Fruit fly (Drosophila melanogaster) whole organism, embryonic: ENCODE results near the gene Andorra.

Source experiments
- Atf3 ChIP-seq: fragments of 200-800 bp; sonication (Bioruptor generic); optimal IDR thresholded peaks from 3 replicates; lab custom pipeline; 2016; ENCODE audit warnings: missing biosample characterization, missing genetic modification characterization
- Atf6 ChIP-seq: fragments of 200-800 bp; sonication (Bioruptor generic); IDR thresholded peaks from 2 replicates; pipeline ENCODE4 v1.3.6; 2022; ENCODE audit warnings: missing biosample characterization, missing genetic modification characterization
- BtbVII ChIP-seq: fragments of 200-800 bp; sonication (Bioruptor generic); optimal IDR thresholded peaks from 3 replicates; lab custom pipeline; 2017; ENCODE audit warnings: missing biosample characterization, mild to moderate bottlenecking, missing genetic modification characterization
- CG10274 ChIP-seq: fragments of 200-800 bp; sonication (Bioruptor generic); optimal IDR thresholded peaks from 3 replicates; lab custom pipeline; 2017; ENCODE audit warnings: missing biosample characterization, mild to moderate bottlenecking, missing genetic modification characterization
- CG11456 ChIP-seq: fragments of 200-800 bp; sonication (Bioruptor generic); IDR thresholded peaks from 3 replicates; pipeline ENCODE4 v1.3.6; 2022; ENCODE audit warnings: missing biosample characterization, missing genetic modification characterization
- CG11504 ChIP-seq: fragments of 200-800 bp; sonication (Bioruptor generic); optimal IDR thresholded peaks from 3 replicates; lab custom pipeline; 2019; ENCODE audit warnings: missing biosample characterization, mild to moderate bottlenecking, missing genetic modification characterization, moderate library complexity
- CG11723 ChIP-seq: fragments of 200-800 bp; sonication (Bioruptor generic); optimal IDR thresholded peaks from 2 replicates; lab custom pipeline; 2017; ENCODE audit warnings: missing biosample characterization, mild to moderate bottlenecking, missing genetic modification characterization
- CG1233 ChIP-seq: fragments of 200-800 bp; sonication (Bioruptor generic); optimal IDR thresholded peaks from 4 replicates; lab custom pipeline; 2018; ENCODE audit warnings: missing biosample characterization, mild to moderate bottlenecking, missing genetic modification characterization
- CG14965 ChIP-seq: fragments of 200-800 bp; sonication (Bioruptor generic); optimal IDR thresholded peaks from 2 replicates; lab custom pipeline; 2016; ENCODE audit warnings: missing biosample characterization, missing genetic modification characterization, borderline replicate concordance
- CG15601 ChIP-seq: fragments of 200-800 bp; sonication (Bioruptor generic); optimal IDR thresholded peaks from 3 replicates; lab custom pipeline; 2019; ENCODE audit warnings: missing biosample characterization, mild to moderate bottlenecking, missing genetic modification characterization, moderate library complexity
- CG15696 ChIP-seq: fragments of 200-800 bp; sonication (Bioruptor generic); optimal IDR thresholded peaks from 2 replicates; lab custom pipeline; 2019; ENCODE audit warnings: missing biosample characterization, mild to moderate bottlenecking, missing genetic modification characterization, moderate library complexity
- CG1647 ChIP-seq: fragments of 200-800 bp; sonication (Bioruptor generic); optimal IDR thresholded peaks from 3 replicates; lab custom pipeline; 2016; ENCODE audit warnings: missing biosample characterization, missing genetic modification characterization
- CG17361 ChIP-seq: fragments of 200-800 bp; sonication (Bioruptor generic); IDR thresholded peaks from 3 replicates; pipeline ENCODE4 v1.3.6; 2022; ENCODE audit warnings: missing biosample characterization, missing genetic modification characterization
- CG17829 ChIP-seq: fragments of 200-800 bp; optimal IDR thresholded peaks from 2 replicates; lab custom pipeline; 2019; ENCODE audit warnings: missing biosample characterization, mild to moderate bottlenecking, missing genetic modification characterization, moderate library complexity
- CG18262 ChIP-seq: fragments of 200-800 bp; optimal IDR thresholded peaks from 3 replicates; lab custom pipeline; 2019; ENCODE audit warnings: missing biosample characterization, mild to moderate bottlenecking, missing genetic modification characterization, moderate library complexity
- CG18619 ChIP-seq: fragments of 200-800 bp; sonication (Bioruptor generic); optimal IDR thresholded peaks from 3 replicates; lab custom pipeline; 2017; ENCODE audit warnings: missing biosample characterization, mild to moderate bottlenecking, missing genetic modification characterization
- CG2116 ChIP-seq: fragments of 200-800 bp; sonication (Bioruptor generic); optimal IDR thresholded peaks from 3 replicates; lab custom pipeline; 2018; ENCODE audit warnings: missing biosample characterization, mild to moderate bottlenecking, missing genetic modification characterization
- CG3407 ChIP-seq: fragments of 200-800 bp; sonication (Bioruptor generic); optimal IDR thresholded peaks from 2 replicates; lab custom pipeline; 2018; ENCODE audit warnings: missing biosample characterization, mild to moderate bottlenecking, missing genetic modification characterization
- CG42726 ChIP-seq: fragments of 200-800 bp; sonication (Bioruptor generic); IDR thresholded peaks from 2 replicates; pipeline ENCODE4 v1.3.6; 2022; ENCODE audit warnings: missing biosample characterization, missing genetic modification characterization; ENCODE audit not compliant: partially characterized antibody
- CG7372 ChIP-seq: fragments of 200-800 bp; sonication (Bioruptor generic); IDR thresholded peaks from 2 replicates; pipeline ENCODE4 v1.3.6; 2022; ENCODE audit warnings: missing biosample characterization, missing genetic modification characterization
- CG8089 ChIP-seq: fragments of 200-800 bp; sonication (Bioruptor generic); optimal IDR thresholded peaks from 3 replicates; lab custom pipeline; 2016; ENCODE audit warnings: missing biosample characterization, missing genetic modification characterization
- CG8281 ChIP-seq: fragments of 200-800 bp; sonication (Bioruptor generic); optimal IDR thresholded peaks from 2 replicates; lab custom pipeline; 2018; ENCODE audit warnings: missing biosample characterization, mild to moderate bottlenecking, missing genetic modification characterization, moderate library complexity
- CG8388 ChIP-seq: fragments of 200-800 bp; sonication (Bioruptor generic); optimal IDR thresholded peaks from 2 replicates; lab custom pipeline; 2019; ENCODE audit warnings: missing biosample characterization, mild to moderate bottlenecking, missing genetic modification characterization, moderate library complexity
- CG8478 ChIP-seq: fragments of >200 bp; optimal IDR thresholded peaks from 2 replicates; lab custom pipeline; 2018
- CG8924 ChIP-seq: fragments of 200-800 bp; optimal IDR thresholded peaks from 3 replicates; lab custom pipeline; 2019; ENCODE audit warnings: missing biosample characterization, mild to moderate bottlenecking, missing genetic modification characterization, moderate library complexity
- D ChIP-seq, 2 experiments: fragments of 200-800 bp in 1 of 2; fragments of >200 bp in 1 of 2; sonication (Bioruptor generic) in 1 of 2; optimal IDR thresholded peaks; 2 replicates in 1 of 2; 3 replicates in 1 of 2; lab custom pipeline; 2017; ENCODE audit warnings: mild to moderate bottlenecking in 1 of 2, missing biosample characterization in 1 of 2, missing genetic modification characterization in 1 of 2, missing genetic modification reagents in 1 of 2
- Eip74EF ChIP-seq, 2 experiments: fragments of 200-800 bp in 1 of 2; fragments of >200 bp in 1 of 2; sonication (Bioruptor generic) in 1 of 2; optimal IDR thresholded peaks; 2 replicates each; lab custom pipeline; 2017 to 2019; ENCODE audit warnings: missing biosample characterization in 2 of 2, missing genetic modification characterization in 2 of 2, mild to moderate bottlenecking in 1 of 2, moderate library complexity in 1 of 2
- HLH4C ChIP-seq: fragments of 200-800 bp; sonication (Bioruptor generic); IDR thresholded peaks from 3 replicates; pipeline ENCODE4 v1.3.6; 2022; ENCODE audit warnings: missing biosample characterization, missing genetic modification characterization; ENCODE audit not compliant: partially characterized antibody
- Nf-YA ChIP-seq: fragments of 200-800 bp; sonication (Bioruptor generic); IDR thresholded peaks from 2 replicates; pipeline ENCODE4 v1.3.6; 2022; ENCODE audit warnings: missing biosample characterization, missing genetic modification characterization
- Poxn ChIP-seq: fragments of 200-800 bp; sonication (Bioruptor generic); IDR thresholded peaks from 2 replicates; pipeline ENCODE4 v1.3.6; 2022; ENCODE audit warnings: missing biosample characterization, missing genetic modification characterization
- Ravus ChIP-seq: fragments of 200-800 bp; sonication (Bioruptor generic); IDR thresholded peaks from 2 replicates; pipeline ENCODE4 v1.3.6; 2022; ENCODE audit warnings: missing biosample characterization, missing genetic modification characterization
- Side ChIP-seq: fragments of 200-800 bp; sonication (Bioruptor generic); optimal IDR thresholded peaks from 2 replicates; lab custom pipeline; 2016; ENCODE audit warnings: missing biosample characterization, missing genetic modification characterization
- Trl ChIP-seq, 3 experiments: fragments of >200 bp in 2 of 3; fragments of 200-800 bp in 1 of 3; sonication (Bioruptor generic) in 1 of 3; optimal IDR thresholded peaks; 2 replicates in 1 of 3; 3 replicates in 2 of 3; lab custom pipeline; 2016 to 2017; ENCODE audit warnings: missing biosample characterization in 1 of 3, missing genetic modification characterization in 1 of 3
- corto ChIP-seq: fragments of 200-800 bp; sonication (Bioruptor generic); optimal IDR thresholded peaks from 2 replicates; lab custom pipeline; 2016; ENCODE audit warnings: missing biosample characterization, mild to moderate bottlenecking, missing genetic modification characterization, moderate library complexity
- croc ChIP-seq: fragments of 200-800 bp; sonication (Bioruptor generic); conservative IDR thresholded peaks from 3 replicates; pipeline ENCODE4 v1.3.6; 2022; ENCODE audit warnings: missing biosample characterization, missing genetic modification characterization
- dimm ChIP-seq: fragments of 200-800 bp; sonication (Bioruptor generic); IDR thresholded peaks from 2 replicates; pipeline ENCODE4 v1.3.6; 2022; ENCODE audit warnings: missing biosample characterization, missing genetic modification characterization
- dpn ChIP-seq, 2 experiments: fragments of 200-800 bp; sonication (Bioruptor generic); optimal IDR thresholded peaks; 3 replicates each; lab custom pipeline; 2016; ENCODE audit warnings: missing biosample characterization in 2 of 2, missing genetic modification characterization in 2 of 2
- esg ChIP-seq: fragments of 200-800 bp; sonication (Bioruptor generic); conservative IDR thresholded peaks from 2 replicates; pipeline ENCODE4 v1.3.6; 2022; ENCODE audit warnings: missing biosample characterization, missing genetic modification characterization
- fd3F ChIP-seq: fragments of 200-800 bp; sonication (Bioruptor generic); optimal IDR thresholded peaks from 2 replicates; lab custom pipeline; 2018; ENCODE audit warnings: missing biosample characterization, mild to moderate bottlenecking, missing genetic modification characterization, moderate library complexity
- gem ChIP-seq: fragments of 200-800 bp; sonication (Bioruptor generic); optimal IDR thresholded peaks from 2 replicates; lab custom pipeline; 2019; ENCODE audit warnings: missing biosample characterization, mild to moderate bottlenecking, missing genetic modification characterization, moderate library complexity
- grn ChIP-seq: fragments of 200-800 bp; sonication (Bioruptor generic); optimal IDR thresholded peaks from 3 replicates; lab custom pipeline; 2017; ENCODE audit warnings: missing biosample characterization, missing genetic modification characterization
- gt ChIP-seq: fragments of 200-800 bp; sonication (Bioruptor generic); IDR thresholded peaks from 2 replicates; pipeline ENCODE4 v1.3.6; 2022; ENCODE audit warnings: missing biosample characterization, missing genetic modification characterization
- knrl ChIP-seq: fragments of 200-800 bp; sonication (Bioruptor generic); IDR thresholded peaks from 3 replicates; pipeline ENCODE4 v1.3.6; 2022; ENCODE audit warnings: missing biosample characterization, missing genetic modification characterization; ENCODE audit not compliant: partially characterized antibody
- lab ChIP-seq: fragments of 200-800 bp; sonication (Bioruptor generic); optimal IDR thresholded peaks from 3 replicates; lab custom pipeline; 2017; ENCODE audit warnings: missing biosample characterization, missing genetic modification characterization, mild to moderate bottlenecking, moderate library complexity, missing genetic modification reagents
- lov ChIP-seq, 2 experiments: fragments of 200-800 bp in 1 of 2; fragments of >200 bp in 1 of 2; sonication (Bioruptor generic) in 1 of 2; IDR thresholded peaks in 1 of 2; optimal IDR thresholded peaks in 1 of 2; 2 replicates in 1 of 2; 3 replicates in 1 of 2; pipeline versions ENCODE4 v1.3.6 to Lab custom; 2017 to 2022; ENCODE audit warnings: missing biosample characterization in 1 of 2, missing genetic modification characterization in 1 of 2
- phol ChIP-seq: fragments of 200-800 bp; sonication (Bioruptor generic); optimal IDR thresholded peaks from 3 replicates; lab custom pipeline; 2018; ENCODE audit warnings: missing biosample characterization, mild to moderate bottlenecking, missing genetic modification characterization, moderate library complexity
- ranshi ChIP-seq: fragments of 200-800 bp; sonication (Bioruptor generic); IDR thresholded peaks from 2 replicates; pipeline ENCODE4 v1.3.6; 2022; ENCODE audit warnings: missing biosample characterization, missing genetic modification characterization
- row ChIP-seq: fragments of 200-800 bp; sonication (Bioruptor generic); IDR thresholded peaks from 3 replicates; pipeline ENCODE4 v1.3.6; 2022; ENCODE audit warnings: missing biosample characterization, missing genetic modification characterization
- sens-2 ChIP-seq: fragments of 200-800 bp; sonication (Bioruptor generic); IDR thresholded peaks from 2 replicates; pipeline ENCODE4 v1.3.6; 2022; ENCODE audit warnings: missing biosample characterization, missing genetic modification characterization
- toy ChIP-seq: fragments of 200-800 bp; sonication (Bioruptor generic); IDR thresholded peaks from 2 replicates; pipeline ENCODE4 v1.3.6; 2022; ENCODE audit warnings: missing biosample characterization, missing genetic modification characterization

The Andorra gene

dm6 chrX:18207533-18207932 is 28.3 kb upstream of the Andorra start (continued):
- TF ChIP-seq fd3F (GFP tag; lab: Kevin White, UChicago), result no peak
- TF ChIP-seq CG18619 (GFP tag; lab: Kevin White, UChicago), result no peak
- no peak for TF ChIP-seq Nf-YA (GFP tag; lab: Robert Waterston, UW)
- TF ChIP-seq BtbVII (GFP tag; lab: Kevin White, UChicago), result no peak
- peak; percentile 17 for TF ChIP-seq CG8388 (GFP tag; lab: Kevin White, UChicago)
- TF ChIP-seq Side (GFP tag; lab: Kevin White, UChicago), result no peak
- TF ChIP-seq Atf6 (GFP tag; lab: Robert Waterston, UW), result no peak
- no peak for TF ChIP-seq CG2116 (GFP tag; lab: Kevin White, UChicago)
- peak; percentile 46 for TF ChIP-seq CG17829 (tag; lab: Kevin White, UChicago)
- no peak for TF ChIP-seq dimm
- TF ChIP-seq dpn (GFP tag; optimal IDR thresholded peaks at IDR 0.05; lab: Kevin White, UChicago), result no peak
- no peak for TF ChIP-seq CG10274
- TF ChIP-seq CG42726, result no peak
- TF ChIP-seq CG14965, result no peak
- TF ChIP-seq croc, result no peak; the same call in 2 of the 3 replicates
- TF ChIP-seq Atf3 (GFP tag; lab: Kevin White, UChicago), result no peak
- no peak for TF ChIP-seq grn
- TF ChIP-seq D (optimal IDR thresholded peaks at IDR 0.05; lab: Kevin White, UChicago), result no peak
- TF ChIP-seq D (GFP tag; optimal IDR thresholded peaks at IDR 0.05; lab: Kevin White, UChicago), result no peak
- TF ChIP-seq CG1647 (GFP tag; lab: Kevin White, UChicago), result no peak
- TF ChIP-seq CG8478, result no peak
- peak; percentile 84 for TF ChIP-seq CG18262 (tag; lab: Kevin White, UChicago)
- peak; percentile 7 for TF ChIP-seq CG11504
- no peak for TF ChIP-seq Trl (optimal IDR thresholded peaks at IDR 0.05; lab: Kevin White, UChicago)
- no peak for TF ChIP-seq Trl (GFP tag; optimal IDR thresholded peaks at IDR 0.05; lab: Kevin White, UChicago)
- no peak for TF ChIP-seq CG7372 (GFP tag; lab: Robert Waterston, UW)
- TF ChIP-seq CG11456 (GFP tag; lab: Robert Waterston, UW), result no peak
- TF ChIP-seq gem (tag; lab: Kevin White, UChicago), result peak; percentile 66
- peak; percentile 57 for TF ChIP-seq row
- no peak for TF ChIP-seq ranshi (GFP tag; lab: Robert Waterston, UW)
- no peak for TF ChIP-seq CG11723 (GFP tag; lab: Kevin White, UChicago)
- no peak for TF ChIP-seq Poxn
- no peak for TF ChIP-seq toy
- TF ChIP-seq sens-2 (GFP tag; lab: Robert Waterston, UW), result no peak
- TF ChIP-seq CG15696 (tag; lab: Kevin White, UChicago), result peak; percentile 66
- TF ChIP-seq CG3407 (GFP tag; lab: Kevin White, UChicago), result peak; percentile 15
- TF ChIP-seq lab (GFP tag; lab: Kevin White, UChicago), result no peak
- TF ChIP-seq Ravus (GFP tag; lab: Robert Waterston, UW), result no peak
- no peak for TF ChIP-seq HLH4C (GFP tag; lab: Robert Waterston, UW)
- TF ChIP-seq CG8089, result no peak
- no peak for TF ChIP-seq Eip74EF (GFP tag; optimal IDR thresholded peaks at IDR 0.05; lab: Kevin White, UChicago)
- no peak for TF ChIP-seq gt (GFP tag; lab: Robert Waterston, UW)
- TF ChIP-seq phol (tag; lab: Kevin White, UChicago), result peak; percentile 38
- TF ChIP-seq CG17361 (GFP tag; lab: Robert Waterston, UW), result peak; percentile 51; the same call in 2 of the 3 replicates
- TF ChIP-seq CG1233, result no peak
- peak; percentile 32 for TF ChIP-seq CG8924
- no peak for TF ChIP-seq CG8281 (tag; lab: Kevin White, UChicago)
- TF ChIP-seq esg (GFP tag; lab: Robert Waterston, UW), result no peak
- TF ChIP-seq knrl (GFP tag; lab: Robert Waterston, UW), result no peak
- no peak for TF ChIP-seq lov (optimal IDR thresholded peaks at IDR 0.05; lab: Kevin White, UChicago)
- no peak for TF ChIP-seq lov (GFP tag; IDR thresholded peaks at IDR 0.05; lab: Robert Waterston, UW)
- TF ChIP-seq corto, result no peak
- TF ChIP-seq CG15601 (tag; lab: Kevin White, UChicago), result peak; percentile 1
